Worm (Caenorhabditis elegans): ENCODE results near the gene lgc-53.

lgc-53 gene

DNA sequence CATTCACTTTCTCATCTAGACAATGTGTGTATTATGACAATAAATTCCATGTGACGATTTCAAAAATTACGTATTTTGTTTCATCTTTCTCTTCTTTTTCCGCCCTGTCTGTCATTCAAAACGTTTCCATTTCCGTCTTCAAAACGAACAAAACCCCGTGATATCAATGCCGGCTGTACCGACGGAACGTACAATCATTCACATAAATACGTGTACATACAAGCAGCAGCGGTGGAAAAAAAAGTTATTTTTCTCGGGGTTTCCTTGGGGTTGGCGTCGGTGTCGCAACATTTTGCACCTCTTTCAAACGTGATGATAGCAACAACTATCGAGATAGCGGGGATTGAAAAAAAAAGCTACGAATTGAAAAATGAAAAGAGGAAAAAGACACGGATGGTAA, 13.5 kb downstream of the lgc-53 start (continued):
- no peak for TF ChIP-seq rec-8 (tag; optimal IDR thresholded peaks at IDR 0.05)
- no peak for TF ChIP-seq ztf-28 (GFP tag; IDR thresholded peaks at IDR 0.05)
- TF ChIP-seq T07F8.4 (tag; optimal IDR thresholded peaks at IDR 0.05) = no peak
- no peak for TF ChIP-seq snpc-1.3 (tag; optimal IDR thresholded peaks at IDR 0.05; ENCODE audit: insufficient read depth)
- TF ChIP-seq cebp-1 (GFP tag; IDR thresholded peaks at IDR 0.05) = peak; percentile 12; the same call in 1 of the 2 replicates
- peak; percentile 4 for TF ChIP-seq cebp-1 (tag; optimal IDR thresholded peaks at IDR 0.05)
- TF ChIP-seq lin-35 (GFP tag; optimal IDR thresholded peaks at IDR 0.05) = no peak
- no peak for TF ChIP-seq ZK185.1 (tag; optimal IDR thresholded peaks at IDR 0.05; ENCODE audit: poor library complexity, severe bottlenecking)
- TF ChIP-seq ceh-27 (GFP tag; optimal IDR thresholded peaks at IDR 0.05) = no peak
- no peak for TF ChIP-seq hmg-1.2 (GFP tag; IDR thresholded peaks at IDR 0.05)
- peak; percentile 47 for TF ChIP-seq ztf-26 (tag; optimal IDR thresholded peaks at IDR 0.05)
- no peak for TF ChIP-seq ccch-3 (GFP tag; optimal IDR thresholded peaks at IDR 0.05)
- TF ChIP-seq pbrm-1 (GFP tag; IDR thresholded peaks at IDR 0.05) = no peak

DNA sequence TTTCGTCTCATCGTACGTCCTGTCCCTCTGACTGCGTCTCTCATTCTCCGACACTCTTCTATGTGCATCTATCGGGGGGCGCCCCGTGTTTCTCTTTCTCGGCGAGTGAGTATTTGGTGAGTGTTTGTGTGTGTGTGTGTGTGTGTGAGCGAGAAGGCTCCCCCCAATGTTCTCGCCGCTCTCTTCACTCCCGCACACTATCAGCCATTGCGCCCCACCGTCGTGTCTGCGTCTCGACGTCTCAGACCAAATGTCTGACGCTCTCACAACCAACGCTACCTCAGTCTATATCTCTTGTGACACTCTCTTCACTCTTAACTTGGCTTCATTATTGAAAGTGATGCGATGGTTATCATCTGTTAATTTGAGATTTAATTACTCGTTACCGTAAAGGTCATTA, 15.4 kb downstream of the lgc-53 start:
- peak; percentile 63 for TF ChIP-seq tbp1 (GFP tag; optimal IDR thresholded peaks at IDR 0.05)
- TF ChIP-seq atf-7 (tag; optimal IDR thresholded peaks at IDR 0.05) = peak; percentile 82
- TF ChIP-seq aptf-3 (GFP tag; IDR thresholded peaks at IDR 0.05) = no peak
- 0 out of 2 replicates have a peak, but pooled peaks have one; percentile 28 for TF ChIP-seq Y79H2A.3 (GFP tag; conservative IDR thresholded peaks at IDR 0.05)
- peak; percentile 75 for TF ChIP-seq egrh-3 (GFP tag; IDR thresholded peaks at IDR 0.05)
- no peak for TF ChIP-seq sptf-2 (GFP tag; optimal IDR thresholded peaks at IDR 0.05)
- TF ChIP-seq gei-17 (GFP tag; optimal IDR thresholded peaks at IDR 0.05) = peak; percentile 76
- TF ChIP-seq let-607 (tag; optimal IDR thresholded peaks at IDR 0.05) = peak; percentile 60 to 61
- no peak for TF ChIP-seq hsf-1 (GFP tag; IDR thresholded peaks at IDR 0.05)
- no peak for TF ChIP-seq him-1 (tag; optimal IDR thresholded peaks at IDR 0.05)
- TF ChIP-seq snpc-4 (GFP tag; optimal IDR thresholded peaks at IDR 0.05) = peak; percentile 16
- peak; percentile 59 to 78 (median 70) for TF ChIP-seq snpc-4 (tag; optimal IDR thresholded peaks at IDR 0.05)
- no peak for TF ChIP-seq dpl-1 (GFP tag; optimal IDR thresholded peaks at IDR 0.05)
- no peak for TF ChIP-seq xnd-1 (tag; optimal IDR thresholded peaks at IDR 0.05)
- no peak for TF ChIP-seq hrde-1 (tag; optimal IDR thresholded peaks at IDR 0.05; ENCODE audit: borderline replicate concordance)
- TF ChIP-seq rpc-1 (optimal IDR thresholded peaks at IDR 0.05) = no peak
- no peak for TF ChIP-seq rpc-1 (tag; optimal IDR thresholded peaks at IDR 0.05)
- TF ChIP-seq somi-1 (GFP tag; optimal IDR thresholded peaks at IDR 0.05) = peak; percentile 85
- peak; percentile 100 for TF ChIP-seq lir-1 (GFP tag; conservative IDR thresholded peaks at IDR 0.05)
- TF ChIP-seq F57A8.1 (GFP tag; optimal IDR thresholded peaks at IDR 0.05) = no peak
- TF ChIP-seq D2030.7 (GFP tag; IDR thresholded peaks at IDR 0.05) = no peak
- TF ChIP-seq ama-1 (optimal IDR thresholded peaks at IDR 0.05) = no peak
- TF ChIP-seq ama-1 (GFP tag; optimal IDR thresholded peaks at IDR 0.05) = no peak
- no peak for TF ChIP-seq nhr-27 (tag; optimal IDR thresholded peaks at IDR 0.05)
- TF ChIP-seq ztf-6 (GFP tag; IDR thresholded peaks at IDR 0.05) = 0 out of 2 replicates have a peak, but pooled peaks have one; percentile 24
- TF ChIP-seq rcor-1 (GFP tag; IDR thresholded peaks at IDR 0.05) = peak; percentile 73; the same call in 1 of the 2 replicates
- TF ChIP-seq ekl-4 (GFP tag; IDR thresholded peaks at IDR 0.05) = peak; percentile 84
- TF ChIP-seq tlf-1 (GFP tag; optimal IDR thresholded peaks at IDR 0.05) = peak; percentile 52
- TF ChIP-seq ztf-28 (GFP tag; IDR thresholded peaks at IDR 0.05) = no peak
- TF ChIP-seq hlh-26 (GFP tag; conservative IDR thresholded peaks at IDR 0.05) = no peak
- TF ChIP-seq akir-1 (GFP tag; optimal IDR thresholded peaks at IDR 0.05) = peak; percentile 31
- no peak for TF ChIP-seq nhr-120 (GFP tag; IDR thresholded peaks at IDR 0.05)
- TF ChIP-seq F22D6.2 (tag; optimal IDR thresholded peaks at IDR 0.05) = peak; percentile 31
- no peak for TF ChIP-seq ceh-100 (GFP tag; IDR thresholded peaks at IDR 0.05)
- TF ChIP-seq nhr-90 (tag; optimal IDR thresholded peaks at IDR 0.05) = peak; percentile 63
- no peak for TF ChIP-seq F57C9.4 (tag; optimal IDR thresholded peaks at IDR 0.05)

All from whole organism, young adult.